Worm (Caenorhabditis elegans): ENCODE data around the gene srz-83.

The srz-83 gene

ce11 chrIV:3551777-3552462, 47.7 kb downstream of the srz-83 start (continued):
- TF ChIP-seq swsn-7 (tag; optimal IDR thresholded peaks at IDR 0.05) (peak; percentile 58), elt-3 (tag; optimal IDR thresholded peaks at IDR 0.05) (no peak), fos-1 (tag; optimal IDR thresholded peaks at IDR 0.05) (peak; percentile 51), unc-130 (tag; optimal IDR thresholded peaks at IDR 0.05) (peak; percentile 67), pag-3 (tag; optimal IDR thresholded peaks at IDR 0.05; ENCODE audit: borderline replicate concordance, insufficient read depth) (no peak), lin-35 (GFP tag; optimal IDR thresholded peaks at IDR 0.05) (peak; percentile 51 to 56), nhr-77 (tag; optimal IDR thresholded peaks at IDR 0.05) (peak; percentile 15), mab-9 (GFP tag; IDR thresholded peaks at IDR 0.05) (no peak), jun-1 (tag; optimal IDR thresholded peaks at IDR 0.05) (peak; percentile 57), nhr-85 (tag) (peak; percentile 41), efl-1 (optimal IDR thresholded peaks at IDR 0.05) (peak; percentile 24 to 46), efl-1 (GFP tag; optimal IDR thresholded peaks at IDR 0.05 in 1 of 2) (peak; percentile 45 to 93), tbx-2 (tag; optimal IDR thresholded peaks at IDR 0.05) (peak; percentile 18), vab-15 (tag; optimal IDR thresholded peaks at IDR 0.05) (no peak)

- no peak for TF ChIP-seq blmp-1 (tag; optimal IDR thresholded peaks at IDR 0.05)
- no peak for TF ChIP-seq efl-1 (optimal IDR thresholded peaks at IDR 0.05)
- no peak for TF ChIP-seq efl-1 (GFP tag; optimal IDR thresholded peaks at IDR 0.05 in 1 of 2)
- TF ChIP-seq mef-2 (tag; optimal IDR thresholded peaks at IDR 0.05) = no peak
These were observed 48.7 kb downstream of the srz-83 start for ce11 chrIV:3552933-3553332.
